Fruit fly (Drosophila melanogaster) whole organism: ENCODE measurements around the gene GNBP1.

Source experiments
- CG8478 ChIP-seq: fragments of >200 bp; optimal IDR thresholded peaks from 2 replicates; lab custom pipeline; 2018; ENCODE audit warnings: inconsistent platforms
- EcR ChIP-seq, 2 experiments: fragments of >200 bp; optimal IDR thresholded peaks; 2 replicates each; lab custom pipeline; 2017; ENCODE audit warnings: missing biosample characterization in 2 of 2, missing genetic modification characterization in 2 of 2, missing genetic modification reagents in 2 of 2
- usp ChIP-seq: fragments of >200 bp; optimal IDR thresholded peaks from 2 replicates; lab custom pipeline; 2017; ENCODE audit warnings: missing biosample characterization, missing genetic modification characterization, mixed read lengths

- TF ChIP-seq EcR (GFP tag; optimal IDR thresholded peaks at IDR 0.05; lab: Kevin White, UChicago) (no peak), CG8478 (no peak), usp (GFP tag; lab: Kevin White, UChicago) (no peak)
Measured at dm6 chr3L:18681550-18682217, 6.1 kb downstream of the GNBP1 start, which contains the start of the genes Sgf11 and CG32202.
